Worm (Caenorhabditis elegans) whole organism, early embryonic: ENCODE data around the gene rpt-3.
A peak's percentile ranks its signal among the peaks of the same experiment; 100 is the strongest.

ENCODE experiments used
- B0310.2 ChIP-seq: sonication (generic microtip); optimal IDR thresholded peaks from 2 replicates; lab custom pipeline; 2016; ENCODE audit warnings: mild to moderate bottlenecking, missing genetic modification characterization, missing compliant biosample characterization
- F13C5.2 ChIP-seq: sonication (generic microtip); optimal IDR thresholded peaks from 2 replicates; lab custom pipeline; 2017; ENCODE audit warnings: mild to moderate bottlenecking, missing genetic modification characterization, inconsistent platforms, missing compliant biosample characterization
- aly-1 ChIP-seq: sonication (generic microtip); optimal IDR thresholded peaks from 2 replicates; lab custom pipeline; 2016; ENCODE audit warnings: missing genetic modification characterization, missing compliant biosample characterization
- ama-1 ChIP-seq: fragments of 150-350 bp; optimal IDR thresholded peaks from 2 replicates; lab custom pipeline; 2014
- ceh-13 ChIP-seq: fragments of 200-800 bp; sonication (Bioruptor generic); optimal IDR thresholded peaks from 2 replicates; lab custom pipeline; 2018; ENCODE audit warnings: mild to moderate bottlenecking, missing genetic modification characterization, missing compliant biosample characterization
- ceh-36 ChIP-seq: sonication (generic microtip); optimal IDR thresholded peaks from 2 replicates; lab custom pipeline; 2016; ENCODE audit warnings: missing genetic modification characterization, inconsistent platforms, missing compliant biosample characterization
- ets-7 ChIP-seq: sonication (generic microtip); optimal IDR thresholded peaks from 2 replicates; lab custom pipeline; 2016; ENCODE audit warnings: missing genotype, missing genetic modification characterization, missing compliant biosample characterization
- flt-1 ChIP-seq: fragments of 200-800 bp; sonication (Bioruptor generic); IDR thresholded peaks from 2 replicates; pipeline ENCODE4 v1.3.6; 2022; ENCODE audit warnings: missing genetic modification characterization, missing compliant biosample characterization
- hmbx-1 ChIP-seq: sonication (generic microtip); optimal IDR thresholded peaks from 2 replicates; lab custom pipeline; 2016; ENCODE audit warnings: mild to moderate bottlenecking, missing genetic modification characterization, missing compliant biosample characterization
- hmg-4 ChIP-seq: fragments of 200-800 bp; sonication (Bioruptor generic); optimal IDR thresholded peaks from 2 replicates; lab custom pipeline; 2018; ENCODE audit warnings: mild to moderate bottlenecking, missing genetic modification characterization, missing compliant biosample characterization
- hnd-1 ChIP-seq: sonication (generic microtip); optimal IDR thresholded peaks from 2 replicates; lab custom pipeline; 2016; ENCODE audit warnings: missing genetic modification characterization, missing compliant biosample characterization
- pes-1 ChIP-seq: fragments of 200-800 bp; sonication (Bioruptor generic); IDR thresholded peaks from 2 replicates; pipeline ENCODE4 v1.3.6; 2022; ENCODE audit warnings: missing genetic modification reagents, missing genetic modification characterization, missing compliant biosample characterization
- scrt-1 ChIP-seq: fragments of 200-800 bp; sonication (Bioruptor generic); IDR thresholded peaks from 2 replicates; pipeline ENCODE4 v1.3.6; 2022; ENCODE audit warnings: missing genetic modification characterization, missing compliant biosample characterization
- sea-1 ChIP-seq: fragments of 200-800 bp; sonication (Bioruptor generic); conservative IDR thresholded peaks from 2 replicates; pipeline ENCODE4 v1.3.6; 2022; ENCODE audit warnings: missing genetic modification characterization, missing compliant biosample characterization
- tbx-11 ChIP-seq: fragments of 200-800 bp; sonication (Bioruptor generic); IDR thresholded peaks from 2 replicates; pipeline ENCODE4 v1.3.6; 2022; ENCODE audit warnings: missing genetic modification characterization, missing compliant biosample characterization
- tbx-37 ChIP-seq: fragments of 200-800 bp; sonication (Bioruptor generic); conservative IDR thresholded peaks from 2 replicates; pipeline ENCODE4 v1.3.6; 2022; ENCODE audit warnings: missing genetic modification reagents, missing genetic modification characterization, missing compliant biosample characterization
- tra-4 ChIP-seq: sonication (generic microtip); optimal IDR thresholded peaks from 2 replicates; lab custom pipeline; 2017; ENCODE audit warnings: missing genetic modification characterization, missing compliant biosample characterization

The rpt-3 gene

ce11 chrIII:6450596-6450995 lies 39.0 kb upstream of the rpt-3 start, which contains the start of gene T26A5.6:
Gene T26A5.6 (minus strand): TSS chrIII:6450696.
- no peak for TF ChIP-seq ama-1 (lab: Kevin White, UChicago)
- no peak for TF ChIP-seq ets-7 (tag; lab: Kevin White, UChicago)
- no peak for TF ChIP-seq hnd-1
- TF ChIP-seq scrt-1 (GFP tag; lab: Robert Waterston, UW) = no peak
- no peak for TF ChIP-seq hmbx-1 (tag; lab: Kevin White, UChicago)
- no peak for TF ChIP-seq tra-4 (tag; lab: Kevin White, UChicago)
- TF ChIP-seq aly-1 (tag; lab: Kevin White, UChicago) = no peak
- TF ChIP-seq tbx-37 (GFP tag; lab: Robert Waterston, UW) = no peak
- TF ChIP-seq pes-1 (GFP tag; lab: Robert Waterston, UW) = no peak
- TF ChIP-seq ceh-13 = no peak
- no peak for TF ChIP-seq flt-1 (GFP tag; lab: Robert Waterston, UW)
- no peak for TF ChIP-seq F13C5.2 (tag; lab: Kevin White, UChicago)
- no peak for TF ChIP-seq sea-1 (GFP tag; lab: Robert Waterston, UW)
- TF ChIP-seq hmg-4 (GFP tag; lab: Kevin White, UChicago) = no peak

ce11 chrIII:6452278-6452677 lies 37.3 kb upstream of the rpt-3 start, which contains the start of gene set-1:
Gene set-1 (minus strand): TSS chrIII:6452378.
- TF ChIP-seq pes-1 (GFP tag; lab: Robert Waterston, UW) = no peak
- TF ChIP-seq B0310.2 (tag; lab: Kevin White, UChicago) = no peak
- no peak for TF ChIP-seq F13C5.2 (tag; lab: Kevin White, UChicago)
- no peak for TF ChIP-seq flt-1 (GFP tag; lab: Robert Waterston, UW)
- TF ChIP-seq hmbx-1 (tag; lab: Kevin White, UChicago) = no peak
- no peak for TF ChIP-seq ceh-13
- TF ChIP-seq ceh-36 (tag; lab: Kevin White, UChicago) = no peak
- no peak for TF ChIP-seq ama-1 (lab: Kevin White, UChicago)
- no peak for TF ChIP-seq tbx-37 (GFP tag; lab: Robert Waterston, UW)
- TF ChIP-seq hmg-4 (GFP tag; lab: Kevin White, UChicago) = no peak
- no peak for TF ChIP-seq tbx-11 (GFP tag; lab: Robert Waterston, UW)
- no peak for TF ChIP-seq scrt-1 (GFP tag; lab: Robert Waterston, UW)
- no peak for TF ChIP-seq ets-7 (tag; lab: Kevin White, UChicago)
- TF ChIP-seq aly-1 (tag; lab: Kevin White, UChicago) = no peak
- TF ChIP-seq sea-1 (GFP tag; lab: Robert Waterston, UW) = no peak
- TF ChIP-seq hnd-1 = no peak
- no peak for TF ChIP-seq tra-4 (tag; lab: Kevin White, UChicago)

- no peak for TF ChIP-seq aly-1 (tag; lab: Kevin White, UChicago)
- TF ChIP-seq ceh-13 = no peak
- TF ChIP-seq tbx-37 (GFP tag; lab: Robert Waterston, UW) = no peak
- no peak for TF ChIP-seq hmbx-1 (tag; lab: Kevin White, UChicago)
Observed at ce11 chrIII:6452683-6453082, 36.9 kb upstream of the rpt-3 start.

ce11 chrIII:6453665-6454064 lies 35.9 kb upstream of the rpt-3 start:
- TF ChIP-seq tbx-11 (GFP tag; lab: Robert Waterston, UW) (peak; percentile 38; the same call in 1 of the 2 replicates), hmg-4 (GFP tag; lab: Kevin White, UChicago) (peak; percentile 62), ceh-13 (no peak), aly-1 (tag; lab: Kevin White, UChicago) (no peak), tbx-37 (GFP tag; lab: Robert Waterston, UW) (0 out of 2 replicates have a peak, but pooled peaks have one; percentile 46), B0310.2 (tag; lab: Kevin White, UChicago) (peak; percentile 39), hnd-1 (peak; percentile 28), flt-1 (GFP tag; lab: Robert Waterston, UW) (0 out of 2 replicates have a peak, but pooled peaks have one; percentile 42), pes-1 (GFP tag; lab: Robert Waterston, UW) (peak; percentile 70), tra-4 (tag; lab: Kevin White, UChicago) (no peak), ama-1 (lab: Kevin White, UChicago) (no peak), scrt-1 (GFP tag; lab: Robert Waterston, UW) (no peak), F13C5.2 (tag; lab: Kevin White, UChicago) (peak; percentile 83), ceh-36 (tag; lab: Kevin White, UChicago) (peak; percentile 37), ets-7 (tag; lab: Kevin White, UChicago) (peak; percentile 65), sea-1 (GFP tag; lab: Robert Waterston, UW) (peak; percentile 64; the same call in 1 of the 2 replicates), hmbx-1 (tag; lab: Kevin White, UChicago) (no peak)

- TF ChIP-seq aly-1 (tag; lab: Kevin White, UChicago) = no peak
- no peak for TF ChIP-seq B0310.2 (tag; lab: Kevin White, UChicago)
- TF ChIP-seq tbx-11 (GFP tag; lab: Robert Waterston, UW) = no peak
- TF ChIP-seq flt-1 (GFP tag; lab: Robert Waterston, UW) = no peak
- TF ChIP-seq tra-4 (tag; lab: Kevin White, UChicago) = no peak
- no peak for TF ChIP-seq pes-1 (GFP tag; lab: Robert Waterston, UW)
- TF ChIP-seq hmbx-1 (tag; lab: Kevin White, UChicago) = no peak
- no peak for TF ChIP-seq hmg-4 (GFP tag; lab: Kevin White, UChicago)
- no peak for TF ChIP-seq ets-7 (tag; lab: Kevin White, UChicago)
- no peak for TF ChIP-seq sea-1 (GFP tag; lab: Robert Waterston, UW)
- TF ChIP-seq ceh-36 (tag; lab: Kevin White, UChicago) = no peak
- no peak for TF ChIP-seq ceh-13
- no peak for TF ChIP-seq tbx-37 (GFP tag; lab: Robert Waterston, UW)
- no peak for TF ChIP-seq F13C5.2 (tag; lab: Kevin White, UChicago)
- no peak for TF ChIP-seq scrt-1 (GFP tag; lab: Robert Waterston, UW)
- no peak for TF ChIP-seq hnd-1
Observed at ce11 chrIII:6454183-6454582, 35.4 kb upstream of the rpt-3 start, which contains the start of gene jhdm-1. Gene jhdm-1 (plus strand): TSS chrIII:6454483.

- TF ChIP-seq ets-7 (tag; lab: Kevin White, UChicago) (no peak), tra-4 (tag; lab: Kevin White, UChicago) (no peak), scrt-1 (GFP tag; lab: Robert Waterston, UW) (no peak), F13C5.2 (tag; lab: Kevin White, UChicago) (no peak), hmg-4 (GFP tag; lab: Kevin White, UChicago) (no peak), ceh-13 (no peak), ceh-36 (tag; lab: Kevin White, UChicago) (no peak), pes-1 (GFP tag; lab: Robert Waterston, UW) (no peak), B0310.2 (tag; lab: Kevin White, UChicago) (no peak), hmbx-1 (tag; lab: Kevin White, UChicago) (no peak), sea-1 (GFP tag; lab: Robert Waterston, UW) (no peak), aly-1 (tag; lab: Kevin White, UChicago) (no peak), tbx-37 (GFP tag; lab: Robert Waterston, UW) (no peak), tbx-11 (GFP tag; lab: Robert Waterston, UW) (no peak), hnd-1 (no peak), ama-1 (lab: Kevin White, UChicago) (no peak)
Observed at ce11 chrIII:6459820-6460219, 29.8 kb upstream of the rpt-3 start, which contains the start of gene algn-1. Gene algn-1 (plus strand): TSS chrIII:6460120.
